Fruit fly (Drosophila melanogaster): ENCODE results near the gene Ogg1.

Gene Ogg1

DNA sequence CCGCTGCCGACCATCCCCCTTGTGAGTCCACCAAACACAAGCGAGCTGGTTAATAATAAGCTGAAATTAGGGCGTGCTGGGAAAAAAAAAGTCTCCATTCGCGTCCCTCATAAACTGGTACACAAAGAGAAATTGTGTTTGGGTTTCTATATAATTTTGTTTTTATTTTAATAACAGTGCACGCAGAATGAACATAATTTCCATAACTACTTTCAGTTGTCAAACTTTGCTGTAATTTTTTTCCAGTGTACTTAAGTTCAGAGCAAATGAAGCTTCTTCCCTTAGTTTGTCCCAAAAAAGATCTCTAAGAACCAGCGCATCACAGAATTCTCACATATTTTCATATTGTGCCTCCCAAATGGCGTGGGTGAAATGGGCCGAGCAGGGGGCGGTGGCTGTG is 37.9 kb downstream of the Ogg1 start:
- peak; percentile 29 for TF ChIP-seq svp (GFP tag)
- TF ChIP-seq fd85E (GFP tag; optimal IDR thresholded peaks at IDR 0.05), result no peak
- peak; percentile 12 for TF ChIP-seq Eip78C (GFP tag)
- TF ChIP-seq dac (GFP tag; optimal IDR thresholded peaks at IDR 0.05), result no peak

- TF ChIP-seq CG11762 (GFP tag; optimal IDR thresholded peaks at IDR 0.05; ENCODE audit: insufficient read depth), result no peak
- peak; percentile 38 for TF ChIP-seq achi (GFP tag; optimal IDR thresholded peaks at IDR 0.05)
- peak; percentile 84 for TF ChIP-seq Eip78C (GFP tag)
- peak; percentile 0 for TF ChIP-seq net (GFP tag; optimal IDR thresholded peaks at IDR 0.05)
- 0 out of 3 replicates have a peak, but pooled peaks have one; percentile 32 for TF ChIP-seq CG8119 (GFP tag; IDR thresholded peaks at IDR 0.05)
- TF ChIP-seq esn (GFP tag; optimal IDR thresholded peaks at IDR 0.05), result peak; percentile 58
- peak in 1 of 2 experiments; percentile 30 for TF ChIP-seq salr (GFP tag; optimal IDR thresholded peaks at IDR 0.05)
- peak; percentile 64 for TF ChIP-seq CG3919 (GFP tag; optimal IDR thresholded peaks at IDR 0.05)
- TF ChIP-seq CG31627 (GFP tag; optimal IDR thresholded peaks at IDR 0.05), result peak; percentile 57
- no peak for TF ChIP-seq CG11294 (GFP tag; IDR thresholded peaks at IDR 0.05)
- no peak for TF ChIP-seq CG11902 (GFP tag; optimal IDR thresholded peaks at IDR 0.05)
- peak; percentile 44 for TF ChIP-seq CG9139 (GFP tag; optimal IDR thresholded peaks at IDR 0.05)
- TF ChIP-seq CG6808 (GFP tag; optimal IDR thresholded peaks at IDR 0.05), result peak; percentile 66
- peak; percentile 52 for TF ChIP-seq svp (GFP tag)
- TF ChIP-seq CG4318 (GFP tag; optimal IDR thresholded peaks at IDR 0.05), result no peak
- TF ChIP-seq OdsH (GFP tag; optimal IDR thresholded peaks at IDR 0.05), result peak; percentile 39
- no peak for TF ChIP-seq CG16779 (tag; optimal IDR thresholded peaks at IDR 0.05)
- peak; percentile 41 for TF ChIP-seq Hr4 (GFP tag; optimal IDR thresholded peaks at IDR 0.05)
- TF ChIP-seq CG1621 (tag; optimal IDR thresholded peaks at IDR 0.05), result peak; percentile 56
- peak; percentile 56 for TF ChIP-seq Hr39 (GFP tag; optimal IDR thresholded peaks at IDR 0.05)
- peak; percentile 31 for TF ChIP-seq Sox102F (GFP tag; optimal IDR thresholded peaks at IDR 0.05)
- TF ChIP-seq CG10631 (GFP tag; optimal IDR thresholded peaks at IDR 0.05), result peak; percentile 64
- TF ChIP-seq Eip75B (GFP tag; optimal IDR thresholded peaks at IDR 0.05), result peak; percentile 55
- peak; percentile 65 for TF ChIP-seq Ets96B (tag; optimal IDR thresholded peaks at IDR 0.05)
- TF ChIP-seq CG6792 (GFP tag; optimal IDR thresholded peaks at IDR 0.05), result peak; percentile 44
- TF ChIP-seq CG8319 (GFP tag; optimal IDR thresholded peaks at IDR 0.05), result no peak
- TF ChIP-seq CG32006 (GFP tag; optimal IDR thresholded peaks at IDR 0.05), result peak; percentile 18
- peak; percentile 45 for TF ChIP-seq acj6 (GFP tag; optimal IDR thresholded peaks at IDR 0.05)
- peak; percentile 1 for TF ChIP-seq Blimp-1 (GFP tag; optimal IDR thresholded peaks at IDR 0.05)
- no peak for TF ChIP-seq Eip93F (GFP tag; optimal IDR thresholded peaks at IDR 0.05)
- TF ChIP-seq pdm3 (GFP tag; optimal IDR thresholded peaks at IDR 0.05), result peak; percentile 27
- TF ChIP-seq Sox14 (GFP tag; optimal IDR thresholded peaks at IDR 0.05), result peak; percentile 55
- peak; percentile 45 for TF ChIP-seq fd59A (GFP tag; optimal IDR thresholded peaks at IDR 0.05)
- TF ChIP-seq CG10669 (GFP tag; optimal IDR thresholded peaks at IDR 0.05), result peak; percentile 55
- TF ChIP-seq ss (GFP tag; optimal IDR thresholded peaks at IDR 0.05), result peak; percentile 42 to 57
- no peak for TF ChIP-seq Hr38 (GFP tag; optimal IDR thresholded peaks at IDR 0.05)
- no peak for TF ChIP-seq CG8632 (GFP tag; optimal IDR thresholded peaks at IDR 0.05)
- peak; percentile 16 for TF ChIP-seq CG34406 (GFP tag; optimal IDR thresholded peaks at IDR 0.05)
- TF ChIP-seq Met (GFP tag; optimal IDR thresholded peaks at IDR 0.05), result peak; percentile 64
- TF ChIP-seq CG6854 (GFP tag; optimal IDR thresholded peaks at IDR 0.05), result no peak
- no peak for TF ChIP-seq Sox15 (GFP tag; optimal IDR thresholded peaks at IDR 0.05)
- TF ChIP-seq vri (GFP tag; optimal IDR thresholded peaks at IDR 0.05), result peak; percentile 39
- TF ChIP-seq cyc (GFP tag; optimal IDR thresholded peaks at IDR 0.05), result peak; percentile 58
- TF ChIP-seq CG7368 (GFP tag; optimal IDR thresholded peaks at IDR 0.05), result no peak
- peak; percentile 79 for TF ChIP-seq CG6163 (GFP tag; IDR thresholded peaks at IDR 0.05)
- peak; percentile 56 for TF ChIP-seq lz (GFP tag; optimal IDR thresholded peaks at IDR 0.05)
- no peak for TF ChIP-seq Gug (GFP tag; IDR thresholded peaks at IDR 0.05)
- no peak for TF ChIP-seq eg (GFP tag; IDR thresholded peaks at IDR 0.05)
- TF ChIP-seq CG6276 (GFP tag; optimal IDR thresholded peaks at IDR 0.05), result no peak
Observed at dm6 chrX:8730306-8730705, 40.2 kb downstream of the Ogg1 start.

All from whole organism, prepupa.